Worm (Caenorhabditis elegans) whole organism, L4 larva: ENCODE data around the gene fpn-1.2.

Experiments
- F10B5.3 ChIP-seq: sonication (generic microtip); optimal IDR thresholded peaks from 2 replicates; lab custom pipeline; 2016; ENCODE audit warnings: mild to moderate bottlenecking, missing genetic modification characterization, missing compliant biosample characterization
- F26F4.8 ChIP-seq: fragments of 200-800 bp; sonication (Bioruptor generic); conservative IDR thresholded peaks from 2 replicates; pipeline ENCODE4 v1.3.6; 2022; ENCODE audit warnings: missing genetic modification characterization, missing compliant biosample characterization
- F37D6.2 ChIP-seq: sonication (generic microtip); optimal IDR thresholded peaks from 2 replicates; lab custom pipeline; 2016; ENCODE audit warnings: mild to moderate bottlenecking, missing genetic modification characterization, missing compliant biosample characterization
- T26A8.4 ChIP-seq: fragments of 200-800 bp; sonication (Bioruptor generic); IDR thresholded peaks from 2 replicates; pipeline ENCODE4 v1.3.6; 2022; ENCODE audit warnings: missing genetic modification characterization, missing compliant biosample characterization
- Y5F2A.4 ChIP-seq: fragments of 200-800 bp; sonication (Bioruptor generic); optimal IDR thresholded peaks from 2 replicates; lab custom pipeline; 2018; ENCODE audit warnings: mild to moderate bottlenecking, missing genetic modification characterization, missing compliant biosample characterization
- Y75B8A.6 ChIP-seq: fragments of 200-800 bp; sonication (Bioruptor generic); IDR thresholded peaks from 2 replicates; pipeline ENCODE4 v1.3.6; 2022; ENCODE audit warnings: missing genetic modification reagents, missing genetic modification characterization, missing compliant biosample characterization
- ama-1 ChIP-seq: fragments of 150-350 bp; optimal IDR thresholded peaks from 2 replicates; lab custom pipeline; 2014; ENCODE audit warnings: inconsistent platforms, mixed read lengths
- attf-4 ChIP-seq: sonication (generic microtip); optimal IDR thresholded peaks from 3 replicates; lab custom pipeline; 2017; ENCODE audit warnings: missing biosample characterization, missing genetic modification characterization
- ceh-28 ChIP-seq: fragments of 150-350 bp; optimal IDR thresholded peaks from 2 replicates; lab custom pipeline; 2014; ENCODE audit warnings: missing biosample characterization, missing genetic modification reagents, missing genetic modification characterization
- ceh-44 ChIP-seq: fragments of 200-800 bp; sonication (Bioruptor generic); IDR thresholded peaks from 2 replicates; pipeline ENCODE4 v1.3.6; 2022; ENCODE audit warnings: missing genetic modification reagents, missing genetic modification characterization, missing compliant biosample characterization
- dmd-6 ChIP-seq: fragments of 200-800 bp; sonication (Bioruptor generic); IDR thresholded peaks from 2 replicates; pipeline ENCODE4 v1.3.6; 2022; ENCODE audit warnings: missing genetic modification reagents, missing genetic modification characterization, missing compliant biosample characterization
- dmd-9 ChIP-seq: fragments of 200-800 bp; sonication (Bioruptor generic); IDR thresholded peaks from 2 replicates; pipeline ENCODE4 v1.3.6; 2022; ENCODE audit warnings: missing genetic modification reagents, missing genetic modification characterization, missing compliant biosample characterization
- dpl-1 ChIP-seq: fragments of 150-350 bp; optimal IDR thresholded peaks from 2 replicates; lab custom pipeline; 2014; ENCODE audit warnings: missing biosample characterization, missing genetic modification reagents, missing genetic modification characterization
- duxl-1 ChIP-seq: sonication (generic microtip); optimal IDR thresholded peaks from 2 replicates; lab custom pipeline; 2016; ENCODE audit warnings: mild to moderate bottlenecking, missing genetic modification characterization, moderate library complexity, missing compliant biosample characterization; ENCODE audit not compliant: poor library complexity
- egl-43 ChIP-seq: fragments of 200-800 bp; sonication (Bioruptor generic); IDR thresholded peaks from 2 replicates; pipeline ENCODE4 v1.3.6; 2022; ENCODE audit warnings: missing genetic modification reagents, missing genetic modification characterization, missing compliant biosample characterization
- fkh-10 ChIP-seq: fragments of 150-350 bp; optimal IDR thresholded peaks from 2 replicates; lab custom pipeline; 2014; ENCODE audit warnings: missing biosample characterization, missing genetic modification reagents, missing genetic modification characterization
- hif-1 ChIP-seq, 2 experiments: sonication (generic microtip); optimal IDR thresholded peaks; 2 replicates each; lab custom pipeline; 2016 to 2017; ENCODE audit warnings: missing compliant biosample characterization in 2 of 2, missing genetic modification characterization in 2 of 2, missing genetic modification reagents in 2 of 2, missing genotype in 2 of 2, mild to moderate bottlenecking in 1 of 2
- lin-1 ChIP-seq: fragments of 200-800 bp; sonication (Bioruptor generic); IDR thresholded peaks from 2 replicates; pipeline ENCODE4 v1.3.6; 2022; ENCODE audit warnings: missing genetic modification reagents, missing genetic modification characterization, missing compliant biosample characterization
- lin-13 ChIP-seq: fragments of 150-350 bp; optimal IDR thresholded peaks from 2 replicates; lab custom pipeline; 2014; ENCODE audit warnings: missing biosample characterization, missing genetic modification reagents, missing genetic modification characterization
- lin-38 ChIP-seq: fragments of 200-800 bp; sonication (Bioruptor generic); IDR thresholded peaks from 2 replicates; pipeline ENCODE4 v1.3.6; 2022; ENCODE audit warnings: missing genetic modification reagents, missing genetic modification characterization, missing compliant biosample characterization
- lin-39 ChIP-seq: fragments of 150-350 bp; optimal IDR thresholded peaks from 2 replicates; lab custom pipeline; 2014; ENCODE audit warnings: missing biosample characterization, missing genetic modification reagents, missing genetic modification characterization
- lir-3 ChIP-seq: sonication (generic microtip); optimal IDR thresholded peaks from 2 replicates; lab custom pipeline; 2016; ENCODE audit warnings: mild to moderate bottlenecking, missing genetic modification characterization, missing compliant biosample characterization
- madf-5 ChIP-seq, 2 experiments: fragments of 200-800 bp; sonication (Bioruptor generic); IDR thresholded peaks; 2 replicates each; pipeline ENCODE4 v1.3.6; 2022; ENCODE audit warnings: missing compliant biosample characterization in 2 of 2, missing genetic modification characterization in 2 of 2
- mxl-2 ChIP-seq: fragments of 200-800 bp; sonication (Bioruptor generic); conservative IDR thresholded peaks from 2 replicates; pipeline ENCODE4 v1.3.6; 2022; ENCODE audit warnings: missing genetic modification reagents, missing genetic modification characterization, missing compliant biosample characterization
- mxl-3 ChIP-seq: fragments of 200-800 bp; sonication (Bioruptor generic); optimal IDR thresholded peaks from 2 replicates; lab custom pipeline; 2018; ENCODE audit warnings: mild to moderate bottlenecking, missing genetic modification characterization, missing compliant biosample characterization
- nhr-10 ChIP-seq: fragments of 150-350 bp; optimal IDR thresholded peaks from 2 replicates; lab custom pipeline; 2014; ENCODE audit warnings: missing biosample characterization, missing genetic modification characterization
- nhr-41 ChIP-seq: fragments of 200-800 bp; sonication (Bioruptor generic); IDR thresholded peaks from 2 replicates; pipeline ENCODE4 v1.3.6; 2022; ENCODE audit warnings: missing genetic modification reagents, missing genetic modification characterization, missing compliant biosample characterization
- pha-4 ChIP-seq, 2 experiments: fragments of 150-350 bp in 1 of 2; fragments of 200-800 bp in 1 of 2; sonication (Bioruptor generic) in 1 of 2; IDR thresholded peaks in 1 of 2; optimal IDR thresholded peaks in 1 of 2; 2 replicates each; pipeline versions ENCODE4 v1.3.6 to Lab custom; 2014 to 2022; ENCODE audit warnings: missing genetic modification characterization in 2 of 2, missing genetic modification reagents in 2 of 2, missing biosample characterization in 1 of 2, missing compliant biosample characterization in 1 of 2
- pqm-1 ChIP-seq: sonication (generic microtip); optimal IDR thresholded peaks from 2 replicates; lab custom pipeline; 2017; ENCODE audit warnings: missing biosample characterization, missing genetic modification characterization
- snpc-4 ChIP-seq: fragments of 150-350 bp; optimal IDR thresholded peaks from 2 replicates; lab custom pipeline; 2014; ENCODE audit warnings: missing biosample characterization, missing genetic modification characterization
- spr-3 ChIP-seq: fragments of 200-800 bp; sonication (Bioruptor generic); optimal IDR thresholded peaks from 2 replicates; lab custom pipeline; 2018; ENCODE audit warnings: mild to moderate bottlenecking, missing genetic modification characterization, missing compliant biosample characterization
- tra-1 ChIP-seq: fragments of 200-800 bp; sonication (Bioruptor generic); IDR thresholded peaks from 2 replicates; pipeline ENCODE4 v1.3.6; 2022; ENCODE audit warnings: missing genetic modification reagents, missing genetic modification characterization, missing compliant biosample characterization
- unc-39 ChIP-seq: sonication (generic microtip); optimal IDR thresholded peaks from 2 replicates; lab custom pipeline; 2017; ENCODE audit warnings: missing biosample characterization, missing genetic modification characterization
- unc-62 ChIP-seq, 3 experiments: fragments of 150-350 bp in 1 of 3; sonication (generic microtip); optimal IDR thresholded peaks in 2 of 3; peaks in 1 of 3; 1 replicate in 1 of 3; 2 replicates in 2 of 3; lab custom pipeline; 2014 to 2017; ENCODE audit warnings: missing biosample characterization in 3 of 3, missing genetic modification characterization in 3 of 3, missing genetic modification reagents in 3 of 3, missing genotype in 1 of 3
- zip-11 ChIP-seq: fragments of 200-800 bp; sonication (Bioruptor generic); IDR thresholded peaks from 2 replicates; pipeline ENCODE4 v1.3.6; 2022; ENCODE audit warnings: missing genetic modification characterization, missing compliant biosample characterization
- ztf-7 ChIP-seq: fragments of 150-350 bp; optimal IDR thresholded peaks from 2 replicates; lab custom pipeline; 2014; ENCODE audit warnings: missing biosample characterization, missing genetic modification characterization

The fpn-1.2 gene

DNA sequence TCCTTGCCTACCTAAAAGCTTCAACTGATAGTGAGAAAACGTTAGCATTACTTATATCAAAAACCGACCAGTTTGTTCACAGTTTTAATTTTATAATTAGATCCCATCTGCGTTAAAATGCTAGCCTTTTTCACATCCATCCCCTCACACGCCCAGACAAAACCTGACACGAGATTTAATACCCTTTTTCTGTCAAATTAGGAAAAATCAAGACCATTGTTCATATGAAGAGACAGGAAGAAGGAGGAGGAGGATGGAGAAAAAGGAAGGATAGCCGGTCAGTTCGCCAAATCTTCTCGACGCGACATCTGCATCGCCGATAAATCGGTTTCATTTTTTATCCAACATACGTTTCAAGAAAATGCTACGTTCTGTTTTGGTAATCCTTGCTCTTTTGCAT lies 16.8 kb downstream of the fpn-1.2 start, which contains the start of gene cnc-3:
TSS of gene cnc-3 (plus strand) at position 281 of the 400 bp plus-strand sequence.
- no peak for TF ChIP-seq lin-1 (GFP tag; lab: Robert Waterston, UW)
- peak in 1 of 2 experiments; percentile 85 for TF ChIP-seq unc-62 (GFP tag; optimal IDR thresholded peaks at IDR 0.05 in 1 of 2; lab: Kevin White, UChicago)
- no peak for TF ChIP-seq unc-62 (tag; optimal IDR thresholded peaks at IDR 0.05; lab: Kevin White, UChicago)
- TF ChIP-seq T26A8.4 (GFP tag; lab: Robert Waterston, UW) = peak; percentile 44
- TF ChIP-seq, all 104 proteins: peak for 2

DNA sequence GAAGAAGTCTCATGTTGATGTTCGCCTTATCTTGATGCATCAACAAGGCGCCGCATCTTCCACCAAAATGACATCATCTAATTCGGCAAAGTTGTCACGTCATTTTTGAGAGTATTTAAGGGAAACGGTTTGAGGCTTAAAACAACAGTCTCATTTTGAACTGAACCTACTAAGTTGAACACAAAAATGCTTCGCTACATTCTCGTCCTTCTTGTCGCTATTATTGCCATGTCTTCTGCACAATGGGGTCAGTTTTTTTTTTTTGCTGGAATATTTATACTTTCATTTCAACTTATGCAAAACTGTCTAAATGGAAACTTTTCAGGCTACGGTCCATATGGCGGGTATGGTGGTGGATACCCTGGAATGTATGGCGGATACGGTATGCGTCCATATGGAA lies 17.4 kb downstream of the fpn-1.2 start, which contains the start of gene cnc-4:
TSS of gene cnc-4 (plus strand) at position 117 of the 400 bp plus-strand sequence.
- TF ChIP-seq dmd-6 (GFP tag; lab: Robert Waterston, UW) (no peak), lir-3 (tag; lab: Kevin White, UChicago) (no peak), ceh-28 (no peak), mxl-2 (no peak), madf-5 (GFP tag; IDR thresholded peaks at IDR 0.05; lab: Robert Waterston, UW) (no peak), Y75B8A.6 (GFP tag; lab: Robert Waterston, UW) (no peak), pha-4 (GFP tag; IDR thresholded peaks at IDR 0.05; lab: Robert Waterston, UW) (no peak), pha-4 (tag; optimal IDR thresholded peaks at IDR 0.05; lab: Kevin White, UChicago) (no peak), nhr-41 (GFP tag; lab: Robert Waterston, UW) (no peak)

DNA sequence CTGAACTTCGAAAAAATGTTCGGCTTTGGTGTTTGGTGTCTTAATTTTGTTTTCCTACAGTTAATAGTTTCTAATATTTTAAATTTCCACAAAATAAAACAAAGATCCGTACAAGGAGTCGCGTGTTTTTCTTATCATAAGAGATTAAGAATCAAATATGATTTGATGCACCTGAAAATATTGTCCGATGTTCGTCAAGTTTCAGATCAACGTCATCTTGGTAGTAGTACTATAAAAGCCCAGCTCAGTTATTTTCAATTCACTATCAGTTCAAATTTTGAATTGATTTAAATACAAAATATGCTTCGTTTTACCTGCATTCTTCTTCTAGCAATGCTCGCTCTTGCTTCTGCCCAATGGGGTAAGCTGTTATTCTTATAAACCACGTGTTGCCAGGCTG lies 19.4 kb downstream of the fpn-1.2 start, which contains the start of gene cnc-5:
TSS of gene cnc-5 (plus strand) at position 301 of the 400 bp plus-strand sequence.
- no peak for TF ChIP-seq F26F4.8 (GFP tag; lab: Robert Waterston, UW)
- TF ChIP-seq nhr-10 (tag; lab: Kevin White, UChicago) = no peak
- no peak for TF ChIP-seq attf-4
- TF ChIP-seq zip-11 (GFP tag; lab: Robert Waterston, UW) = no peak
- TF ChIP-seq Y75B8A.6 (GFP tag; lab: Robert Waterston, UW) = no peak
- no peak for TF ChIP-seq ama-1 (lab: Kevin White, UChicago)
- no peak for TF ChIP-seq fkh-10 (GFP tag; lab: Kevin White, UChicago)
- TF ChIP-seq lin-39 (tag; lab: Kevin White, UChicago) = no peak
- TF ChIP-seq ceh-44 (GFP tag; lab: Robert Waterston, UW) = no peak
- TF ChIP-seq egl-43 (GFP tag; lab: Robert Waterston, UW) = no peak
- TF ChIP-seq lin-13 = no peak
- TF ChIP-seq spr-3 (GFP tag; lab: Kevin White, UChicago) = no peak
- TF ChIP-seq ztf-7 (tag; lab: Kevin White, UChicago) = no peak
- TF ChIP-seq mxl-3 = no peak
- no peak for TF ChIP-seq hif-1 (tag; optimal IDR thresholded peaks at IDR 0.05; lab: Kevin White, UChicago)

DNA sequence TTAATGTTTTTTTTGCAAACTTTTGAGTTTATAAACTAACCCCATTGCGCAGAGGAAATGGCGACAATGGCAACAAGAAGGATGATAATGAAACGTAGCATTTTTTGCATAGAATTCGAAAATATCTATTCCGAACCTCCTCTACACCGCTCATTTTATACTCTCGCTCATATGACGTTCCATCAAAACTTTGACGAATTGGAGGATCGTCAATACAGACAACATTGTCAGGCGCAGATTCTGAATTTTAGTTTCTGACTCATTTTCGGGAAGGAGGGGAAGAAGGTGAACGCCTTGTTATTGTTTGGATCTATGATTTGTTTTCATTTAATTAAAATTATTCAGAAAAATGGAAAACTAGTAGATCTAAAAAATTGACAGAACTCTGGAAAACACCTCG lies 20.3 kb downstream of the fpn-1.2 start, which contains the start of gene cnc-1:
TSS of gene cnc-1 (minus strand) at position 101 of the 400 bp plus-strand sequence.
- no peak for TF ChIP-seq lin-38
- no peak for TF ChIP-seq unc-39 (tag; lab: Kevin White, UChicago)
- no peak for TF ChIP-seq ama-1 (lab: Kevin White, UChicago)
- TF ChIP-seq Y5F2A.4 = no peak
- no peak for TF ChIP-seq snpc-4 (tag; lab: Kevin White, UChicago)
- TF ChIP-seq F10B5.3 (tag; lab: Kevin White, UChicago) = no peak
- TF ChIP-seq dmd-6 (GFP tag; lab: Robert Waterston, UW) = no peak
- TF ChIP-seq pqm-1 (tag; lab: Kevin White, UChicago) = no peak
- no peak for TF ChIP-seq duxl-1
- TF ChIP-seq unc-62 (GFP tag; optimal IDR thresholded peaks at IDR 0.05 in 1 of 2; lab: Kevin White, UChicago) = no peak
- TF ChIP-seq unc-62 (tag; optimal IDR thresholded peaks at IDR 0.05; lab: Kevin White, UChicago) = no peak
- TF ChIP-seq tra-1 = no peak
- TF ChIP-seq F37D6.2 (tag; lab: Kevin White, UChicago) = no peak
- no peak for TF ChIP-seq dpl-1 (GFP tag; lab: Kevin White, UChicago)
- TF ChIP-seq lir-3 (tag; lab: Kevin White, UChicago) = no peak
- TF ChIP-seq dmd-9 (GFP tag; lab: Robert Waterston, UW) = no peak
